Worm (Caenorhabditis elegans) whole organism, L2 larva: ENCODE results near the gene pars-1.
A peak's percentile ranks its signal among the peaks of the same experiment; 100 is the strongest.

Source experiments
- C34F6.9 ChIP-seq: fragments of 150-350 bp; optimal IDR thresholded peaks from 2 replicates; lab custom pipeline; 2014; ENCODE audit warnings: missing biosample characterization, missing genetic modification characterization
- F13H6.1 ChIP-seq: sonication (generic microtip); optimal IDR thresholded peaks from 2 replicates; lab custom pipeline; 2016; ENCODE audit warnings: missing genetic modification characterization, missing compliant biosample characterization
- R02D3.7 ChIP-seq: fragments of 150-350 bp; optimal IDR thresholded peaks from 2 replicates; lab custom pipeline; 2014; ENCODE audit warnings: missing biosample characterization, missing genetic modification characterization
- Y55F3AM.14 ChIP-seq: fragments of 200-800 bp; sonication (Bioruptor generic); optimal IDR thresholded peaks from 2 replicates; lab custom pipeline; 2018; ENCODE audit warnings: mild to moderate bottlenecking, missing genetic modification characterization, missing compliant biosample characterization
- ZK546.5 ChIP-seq: sonication (generic microtip); optimal IDR thresholded peaks from 2 replicates; lab custom pipeline; 2017; ENCODE audit warnings: missing biosample characterization, missing genetic modification characterization
- ama-1 ChIP-seq: fragments of 150-350 bp; optimal IDR thresholded peaks from 2 replicates; lab custom pipeline; 2018; ENCODE audit warnings: inconsistent platforms
- ceh-16 ChIP-seq: fragments of 150-350 bp; optimal IDR thresholded peaks from 2 replicates; lab custom pipeline; 2014; ENCODE audit warnings: missing biosample characterization, missing genetic modification characterization
- crh-2 ChIP-seq: sonication (generic microtip); optimal IDR thresholded peaks from 2 replicates; lab custom pipeline; 2017; ENCODE audit warnings: missing biosample characterization, missing genetic modification characterization
- dmd-4 ChIP-seq: sonication (generic microtip); optimal IDR thresholded peaks from 2 replicates; lab custom pipeline; 2017; ENCODE audit warnings: missing biosample characterization, missing genetic modification characterization
- egl-27 ChIP-seq: sonication (generic microtip); optimal IDR thresholded peaks from 3 replicates; lab custom pipeline; 2017; ENCODE audit warnings: missing biosample characterization, missing genetic modification reagents, missing genetic modification characterization
- elt-3 ChIP-seq: sonication (generic microtip); optimal IDR thresholded peaks from 2 replicates; lab custom pipeline; 2017; ENCODE audit warnings: missing biosample characterization, missing genetic modification characterization
- fos-1 ChIP-seq: fragments of 150-350 bp; optimal IDR thresholded peaks from 2 replicates; lab custom pipeline; 2014; ENCODE audit warnings: missing biosample characterization, missing genetic modification characterization
- gmeb-1 ChIP-seq: fragments of 150-350 bp; optimal IDR thresholded peaks from 2 replicates; lab custom pipeline; 2014; ENCODE audit warnings: missing biosample characterization, missing genetic modification characterization
- lin-11 ChIP-seq: fragments of 150-350 bp; sonication (generic microtip); optimal IDR thresholded peaks from 2 replicates; lab custom pipeline; 2014; ENCODE audit warnings: missing biosample characterization, missing genetic modification characterization, inconsistent platforms, mixed read lengths
- lin-13 ChIP-seq: fragments of 150-350 bp; optimal IDR thresholded peaks from 2 replicates; lab custom pipeline; 2014; ENCODE audit warnings: missing biosample characterization, missing genetic modification reagents, missing genetic modification characterization
- lsy-2 ChIP-seq, 2 experiments: fragments of 150-350 bp in 1 of 2; sonication (generic microtip) in 1 of 2; optimal IDR thresholded peaks; 2 replicates each; lab custom pipeline; 2014 to 2017; ENCODE audit warnings: missing biosample characterization in 2 of 2, missing genetic modification characterization in 2 of 2
- mab-5 ChIP-seq: fragments of 150-350 bp; optimal IDR thresholded peaks from 2 replicates; lab custom pipeline; 2014; ENCODE audit warnings: missing biosample characterization, missing genetic modification characterization
- mbf-1 ChIP-seq: sonication (generic microtip); optimal IDR thresholded peaks from 2 replicates; lab custom pipeline; 2017; ENCODE audit warnings: missing biosample characterization, missing genetic modification characterization
- mdl-1 ChIP-seq, 2 experiments: fragments of 150-350 bp in 1 of 2; sonication (generic microtip) in 1 of 2; optimal IDR thresholded peaks; 2 replicates each; lab custom pipeline; 2017; ENCODE audit warnings: missing biosample characterization in 2 of 2, missing genetic modification characterization in 2 of 2
- nhr-10 ChIP-seq: sonication (generic microtip); optimal IDR thresholded peaks from 2 replicates; lab custom pipeline; 2017; ENCODE audit warnings: missing biosample characterization, missing genetic modification characterization
- nhr-11 ChIP-seq: fragments of 150-350 bp; optimal IDR thresholded peaks from 2 replicates; lab custom pipeline; 2014; ENCODE audit warnings: missing biosample characterization, missing genetic modification characterization
- nhr-12 ChIP-seq: fragments of 150-350 bp; optimal IDR thresholded peaks from 2 replicates; lab custom pipeline; 2014; ENCODE audit warnings: missing biosample characterization, missing genetic modification characterization
- nhr-21 ChIP-seq: fragments of 150-350 bp; optimal IDR thresholded peaks from 2 replicates; lab custom pipeline; 2014; ENCODE audit warnings: missing biosample characterization, missing genetic modification characterization
- nhr-237 ChIP-seq: fragments of 150-350 bp; optimal IDR thresholded peaks from 2 replicates; lab custom pipeline; 2014; ENCODE audit warnings: missing biosample characterization, missing genetic modification characterization
- nhr-25 ChIP-seq: fragments of 150-350 bp; sonication (generic microtip); optimal IDR thresholded peaks from 3 replicates; lab custom pipeline; 2014; ENCODE audit warnings: missing biosample characterization, missing genetic modification characterization
- nhr-77 ChIP-seq: fragments of 150-350 bp; optimal IDR thresholded peaks from 2 replicates; lab custom pipeline; 2014; ENCODE audit warnings: missing biosample characterization, missing genetic modification characterization
- peb-1 ChIP-seq: fragments of 150-350 bp; optimal IDR thresholded peaks from 2 replicates; lab custom pipeline; 2014; ENCODE audit warnings: missing biosample characterization, missing genetic modification characterization
- sem-4 ChIP-seq: fragments of 150-350 bp; optimal IDR thresholded peaks from 2 replicates; lab custom pipeline; 2014; ENCODE audit warnings: missing biosample characterization, missing genetic modification reagents, missing genetic modification characterization
- skn-1 ChIP-seq: sonication (generic microtip); optimal IDR thresholded peaks from 2 replicates; lab custom pipeline; 2017; ENCODE audit warnings: missing biosample characterization, missing genetic modification characterization
- sma-3 ChIP-seq: sonication (generic microtip); optimal IDR thresholded peaks from 2 replicates; lab custom pipeline; 2016; ENCODE audit warnings: missing genetic modification reagents, missing genetic modification characterization, missing compliant biosample characterization
- sma-9 ChIP-seq, 2 experiments: fragments of 150-350 bp in 1 of 2; sonication (generic microtip) in 1 of 2; optimal IDR thresholded peaks; 2 replicates each; lab custom pipeline; 2014 to 2016; ENCODE audit warnings: missing genetic modification characterization in 2 of 2, mild to moderate bottlenecking in 1 of 2, missing biosample characterization in 1 of 2, missing compliant biosample characterization in 1 of 2, missing genetic modification reagents in 1 of 2, moderate library complexity in 1 of 2
- snpc-4 ChIP-seq: fragments of 150-350 bp; optimal IDR thresholded peaks from 2 replicates; lab custom pipeline; 2014; ENCODE audit warnings: missing biosample characterization, missing genetic modification characterization
- unc-39 ChIP-seq: fragments of 150-350 bp; optimal IDR thresholded peaks from 2 replicates; lab custom pipeline; 2014; ENCODE audit warnings: missing biosample characterization, missing genetic modification characterization
- unc-55 ChIP-seq: fragments of 150-350 bp; sonication (generic microtip); optimal IDR thresholded peaks from 3 replicates; lab custom pipeline; 2014; ENCODE audit warnings: missing biosample characterization, missing genetic modification reagents, missing genetic modification characterization
- unc-62 ChIP-seq: fragments of 150-350 bp; optimal IDR thresholded peaks from 2 replicates; lab custom pipeline; 2014; ENCODE audit warnings: missing biosample characterization, missing genetic modification reagents, missing genetic modification characterization
- ztf-1 ChIP-seq: fragments of 200-800 bp; sonication (Bioruptor generic); conservative IDR thresholded peaks from 2 replicates; pipeline ENCODE4 v1.3.6; 2022; ENCODE audit warnings: missing genetic modification characterization, missing compliant biosample characterization
- ztf-4 ChIP-seq: fragments of 150-350 bp; optimal IDR thresholded peaks from 2 replicates; lab custom pipeline; 2014; ENCODE audit warnings: missing biosample characterization, missing genetic modification characterization

pars-1 gene

DNA sequence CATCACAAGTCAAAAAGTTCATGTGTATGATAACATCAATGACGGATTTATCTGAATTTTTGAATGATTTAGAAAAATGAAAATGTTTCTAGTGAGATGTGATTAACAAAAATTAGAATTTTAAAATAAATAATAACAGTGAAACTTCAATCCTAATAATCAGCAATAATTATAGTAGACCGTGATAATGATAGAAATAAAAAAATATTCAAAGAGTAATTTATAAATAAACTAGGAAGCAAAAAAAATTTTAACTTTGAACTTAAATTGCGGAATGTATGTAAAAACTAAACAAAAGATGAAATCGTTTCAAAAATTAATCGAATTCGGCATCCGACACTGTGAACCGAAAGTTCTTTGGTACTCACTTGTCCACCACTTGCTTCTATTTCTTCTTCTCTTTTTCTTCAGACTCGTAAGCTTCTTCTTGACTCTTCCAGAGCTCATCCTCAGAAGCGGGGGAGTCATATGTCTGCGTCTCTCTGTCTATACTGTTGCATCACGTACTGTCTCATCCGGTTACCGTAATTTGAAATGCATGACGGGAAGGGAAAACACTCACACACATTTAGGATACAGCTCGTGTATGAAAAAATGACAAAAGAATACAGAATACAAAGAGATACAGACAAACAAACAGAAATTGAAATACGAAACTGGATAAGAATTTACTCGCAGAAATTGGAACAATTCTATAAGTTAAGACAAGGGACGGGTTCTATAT is 45.7 kb upstream of the pars-1 start, which contains the start of gene mec-14:
Gene mec-14, minus strand, starts transcription at position 51 of the 724 bp plus-strand sequence.
- TF ChIP-seq unc-55 (GFP tag; lab: Kevin White, UChicago): peak; percentile 68
- no peak for TF ChIP-seq lin-13 (GFP tag; lab: Kevin White, UChicago)
- TF ChIP-seq unc-39 (tag; lab: Kevin White, UChicago): no peak

DNA sequence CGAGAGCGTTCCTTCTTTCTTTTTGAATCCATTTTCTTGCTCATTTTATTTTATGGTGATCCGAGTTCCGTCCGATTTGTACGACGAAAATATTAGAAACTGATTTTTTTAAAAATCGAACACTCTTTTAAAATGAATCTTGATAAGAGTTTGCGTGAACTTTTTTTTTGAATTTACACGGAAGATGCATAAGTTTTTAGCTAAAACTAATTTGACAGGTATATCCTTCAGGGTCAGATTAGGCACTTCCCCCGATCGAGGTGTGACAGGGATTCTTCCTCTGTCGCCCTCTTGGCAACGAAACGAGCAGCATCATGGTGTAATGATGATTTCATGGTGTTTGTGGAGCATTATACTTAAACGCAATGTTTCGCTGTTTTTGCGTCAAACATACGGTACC is 43.5 kb upstream of the pars-1 start, which contains the start of gene F37C12.18:
Gene F37C12.18, minus strand, starts transcription at position 101 of the 400 bp plus-strand sequence.
- TF ChIP-seq elt-3: no peak
- no peak for TF ChIP-seq sem-4 (tag; lab: Kevin White, UChicago)

DNA sequence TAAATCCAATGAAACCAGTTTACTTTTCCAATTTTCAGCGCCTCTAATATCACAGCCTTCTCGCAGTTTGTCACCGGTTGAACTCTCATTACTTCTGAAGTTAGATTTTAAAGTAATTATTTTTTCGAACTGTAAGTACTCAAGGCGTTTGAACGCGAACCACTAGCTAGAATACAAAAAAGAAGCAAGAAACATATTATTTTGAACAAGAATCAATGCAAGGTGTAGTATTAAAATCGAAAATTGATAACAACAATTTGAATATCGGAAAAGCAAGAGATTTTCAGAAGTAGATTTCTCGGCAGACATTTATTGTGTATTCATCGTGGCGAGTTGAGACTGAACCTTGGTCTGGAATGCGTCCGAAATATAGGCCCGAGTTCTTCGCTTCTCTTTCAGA is 40.9 kb upstream of the pars-1 start, which contains the start of gene exos-9:
Gene exos-9, minus strand, starts transcription at position 101 of the 400 bp plus-strand sequence.
- TF ChIP-seq ama-1 (lab: Kevin White, UChicago): peak; percentile 8
- TF ChIP-seq elt-3: no peak
- no peak for TF ChIP-seq lin-11 (tag; lab: Kevin White, UChicago)
- no peak for TF ChIP-seq dmd-4 (tag; lab: Kevin White, UChicago)
- TF ChIP-seq, all 48 proteins: peak for 1

DNA sequence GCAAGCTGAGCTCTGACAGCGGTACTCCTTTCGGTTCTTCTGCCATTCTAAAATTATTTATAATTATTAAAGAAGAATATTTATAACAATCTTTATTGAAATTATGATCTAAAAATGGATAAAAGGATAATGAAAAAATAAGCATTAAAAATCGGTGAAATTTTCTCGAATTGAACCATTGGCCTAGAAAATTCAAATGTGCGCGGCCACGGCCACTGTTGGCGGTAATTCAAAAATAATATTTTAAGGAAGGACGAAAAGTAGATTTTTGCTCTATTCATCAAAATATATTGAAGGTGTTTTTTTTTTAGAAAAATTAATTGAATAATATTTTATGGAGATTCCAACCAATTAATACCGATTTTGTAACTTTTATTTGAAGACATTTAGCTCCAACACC is 40.0 kb upstream of the pars-1 start, which contains the start of gene pfd-5:
Gene pfd-5, minus strand, starts transcription at position 47 of the 400 bp plus-strand sequence.
- TF ChIP-seq nhr-11 (tag; lab: Kevin White, UChicago) (no peak), crh-2 (tag; lab: Kevin White, UChicago) (peak; percentile 35), nhr-10 (tag; lab: Kevin White, UChicago) (no peak), ztf-4 (tag; lab: Kevin White, UChicago) (no peak), lin-11 (tag; lab: Kevin White, UChicago) (peak; percentile 27), ZK546.5 (tag; lab: Kevin White, UChicago) (no peak), elt-3 (no peak), gmeb-1 (peak; percentile 94), nhr-77 (tag; lab: Kevin White, UChicago) (no peak), nhr-25 (peak; percentile 37), nhr-237 (tag; lab: Kevin White, UChicago) (no peak), skn-1 (tag; lab: Kevin White, UChicago) (no peak), lin-13 (GFP tag; lab: Kevin White, UChicago) (peak; percentile 22), ztf-1 (GFP tag; lab: Robert Waterston, UW) (no peak), nhr-21 (peak; percentile 20), ceh-16 (tag; lab: Kevin White, UChicago) (no peak), fos-1 (tag; lab: Kevin White, UChicago) (peak; percentile 29), unc-55 (GFP tag; lab: Kevin White, UChicago) (peak; percentile 78), mdl-1 (tag; optimal IDR thresholded peaks at IDR 0.05; lab: Kevin White, UChicago) (no peak), C34F6.9 (tag; lab: Kevin White, UChicago) (peak; percentile 65), F13H6.1 (tag; lab: Kevin White, UChicago) (peak; percentile 49), peb-1 (tag; lab: Kevin White, UChicago) (no peak), egl-27 (tag; lab: Kevin White, UChicago) (peak; percentile 33), dmd-4 (tag; lab: Kevin White, UChicago) (no peak), R02D3.7 (no peak), lsy-2 (tag; optimal IDR thresholded peaks at IDR 0.05; lab: Kevin White, UChicago) (peak; percentile 46 to 85), nhr-12 (no peak), mbf-1 (tag; lab: Kevin White, UChicago) (no peak), Y55F3AM.14 (no peak), mab-5 (no peak), snpc-4 (tag; lab: Kevin White, UChicago) (peak; percentile 7), unc-62 (GFP tag; lab: Kevin White, UChicago) (no peak), sma-9 (GFP tag; optimal IDR thresholded peaks at IDR 0.05; lab: Kevin White, UChicago) (peak; percentile 69), sma-9 (tag; optimal IDR thresholded peaks at IDR 0.05; lab: Kevin White, UChicago) (no peak), sma-3 (GFP tag; lab: Kevin White, UChicago) (peak; percentile 63)
